Worm (Caenorhabditis elegans) whole organism, L1 larva: ENCODE data around the gene ubxn-3.
A peak's percentile ranks its signal among the peaks of the same experiment; 100 is the strongest.

ENCODE experiments used
- C16A3.4 ChIP-seq: fragments of 150-350 bp; optimal IDR thresholded peaks from 2 replicates; lab custom pipeline; 2014; ENCODE audit warnings: missing biosample characterization, missing genetic modification characterization
- aha-1 ChIP-seq: fragments of 150-350 bp; optimal IDR thresholded peaks from 2 replicates; lab custom pipeline; 2014; ENCODE audit warnings: missing biosample characterization, missing genetic modification characterization
- ama-1 ChIP-seq: fragments of 150-350 bp; optimal IDR thresholded peaks from 2 replicates; lab custom pipeline; 2014
- blmp-1 ChIP-seq: fragments of 150-350 bp; optimal IDR thresholded peaks from 2 replicates; lab custom pipeline; 2014; ENCODE audit warnings: missing biosample characterization, missing genetic modification characterization
- dpl-1 ChIP-seq, 3 experiments: fragments of 150-350 bp in 2 of 3; sonication (generic microtip) in 1 of 3; optimal IDR thresholded peaks; 2 replicates each; lab custom pipeline; 2014 to 2017; ENCODE audit warnings: missing biosample characterization in 3 of 3, missing genetic modification characterization in 3 of 3, missing genetic modification reagents in 3 of 3
- efl-1 ChIP-seq, 4 experiments: fragments of 150-350 bp; optimal IDR thresholded peaks in 3 of 4; peaks in 1 of 4; 1 replicate in 1 of 4; 2 replicates in 3 of 4; lab custom pipeline; 2014; ENCODE audit warnings: missing biosample characterization in 2 of 4, missing genetic modification characterization in 2 of 4, missing genetic modification reagents in 2 of 4
- efl-3 ChIP-seq: fragments of 200-800 bp; sonication (Bioruptor generic); optimal IDR thresholded peaks from 2 replicates; lab custom pipeline; 2018; ENCODE audit warnings: mild to moderate bottlenecking, missing genetic modification characterization, missing compliant biosample characterization
- egl-27 ChIP-seq, 2 experiments: fragments of 150-350 bp in 1 of 2; sonication (generic microtip); optimal IDR thresholded peaks; 3 replicates each; lab custom pipeline; 2017 to 2018; ENCODE audit warnings: missing biosample characterization in 2 of 2, missing genetic modification characterization in 2 of 2, missing genetic modification reagents in 2 of 2
- elt-2 ChIP-seq: sonication (generic microtip); optimal IDR thresholded peaks from 2 replicates; lab custom pipeline; 2016; ENCODE audit warnings: missing genetic modification characterization, mild to moderate bottlenecking, inconsistent platforms, missing compliant biosample characterization, missing genetic modification reagents
- elt-3 ChIP-seq, 6 experiments: fragments of 150-350 bp in 1 of 6; sonication (generic microtip); optimal IDR thresholded peaks; 2 replicates each; lab custom pipeline; 2017 to 2018; ENCODE audit warnings: missing biosample characterization in 6 of 6, missing genetic modification characterization in 6 of 6, inconsistent platforms in 1 of 6
- fkh-8 ChIP-seq: sonication (generic microtip); optimal IDR thresholded peaks from 2 replicates; lab custom pipeline; 2016; ENCODE audit warnings: mild to moderate bottlenecking, missing genetic modification characterization, missing compliant biosample characterization
- fos-1 ChIP-seq: fragments of 150-350 bp; optimal IDR thresholded peaks from 2 replicates; lab custom pipeline; 2014; ENCODE audit warnings: missing biosample characterization, missing genetic modification characterization
- grh-1 ChIP-seq: fragments of 200-800 bp; sonication (Bioruptor generic); IDR thresholded peaks from 2 replicates; pipeline ENCODE4 v1.3.6; 2022; ENCODE audit warnings: missing genetic modification reagents, missing genetic modification characterization, missing compliant biosample characterization
- hpl-2 ChIP-seq: fragments of 150-350 bp; optimal IDR thresholded peaks from 2 replicates; lab custom pipeline; 2014; ENCODE audit warnings: missing biosample characterization, missing genetic modification reagents, missing genetic modification characterization
- irx-1 ChIP-seq: sonication (generic microtip); optimal IDR thresholded peaks from 2 replicates; lab custom pipeline; 2016; ENCODE audit warnings: missing genetic modification characterization, missing compliant biosample characterization
- lin-14 ChIP-seq: fragments of 200-800 bp; sonication (Bioruptor generic); optimal IDR thresholded peaks from 2 replicates; lab custom pipeline; 2018; ENCODE audit warnings: mild to moderate bottlenecking, missing genetic modification characterization, moderate library complexity, missing compliant biosample characterization
- lin-15B ChIP-seq: fragments of 150-350 bp; sonication (generic microtip); optimal IDR thresholded peaks from 3 replicates; lab custom pipeline; 2014; ENCODE audit warnings: missing biosample characterization, missing genetic modification characterization
- nhr-20 ChIP-seq: sonication (generic microtip); optimal IDR thresholded peaks from 2 replicates; lab custom pipeline; 2016; ENCODE audit warnings: mild to moderate bottlenecking, missing genetic modification characterization, missing compliant biosample characterization
- nhr-47 ChIP-seq: sonication (generic microtip); optimal IDR thresholded peaks from 2 replicates; lab custom pipeline; 2016; ENCODE audit warnings: mild to moderate bottlenecking, missing genetic modification characterization, moderate library complexity, missing compliant biosample characterization
- nhr-71 ChIP-seq: sonication (generic microtip); optimal IDR thresholded peaks from 2 replicates; lab custom pipeline; 2016; ENCODE audit warnings: mild to moderate bottlenecking, missing genetic modification characterization, moderate library complexity, missing compliant biosample characterization
- nhr-85 ChIP-seq: sonication (generic microtip); peaks from one replicate; lab custom pipeline; 2016; ENCODE audit warnings: missing genetic modification characterization, inconsistent platforms, missing compliant biosample characterization
- nhr-90 ChIP-seq: sonication (generic microtip); optimal IDR thresholded peaks from 2 replicates; lab custom pipeline; 2016; ENCODE audit warnings: mild to moderate bottlenecking, missing genetic modification characterization, missing compliant biosample characterization; ENCODE audit not compliant: poor library complexity
- rnt-1 ChIP-seq: sonication (generic microtip); optimal IDR thresholded peaks from 2 replicates; lab custom pipeline; 2016; ENCODE audit warnings: mild to moderate bottlenecking, missing genetic modification characterization, moderate library complexity, missing compliant biosample characterization
- sptf-1 ChIP-seq: fragments of 150-350 bp; optimal IDR thresholded peaks from 2 replicates; lab custom pipeline; 2014; ENCODE audit warnings: missing biosample characterization, missing genetic modification characterization
- tbx-2 ChIP-seq: sonication (generic microtip); optimal IDR thresholded peaks from 2 replicates; lab custom pipeline; 2016; ENCODE audit warnings: missing genetic modification characterization, missing compliant biosample characterization
- xbp-1 ChIP-seq: sonication (generic microtip); optimal IDR thresholded peaks from 2 replicates; lab custom pipeline; 2016; ENCODE audit warnings: missing genetic modification characterization, missing compliant biosample characterization
- ztf-11 ChIP-seq, 2 experiments: sonication (generic microtip); optimal IDR thresholded peaks; 2 replicates each; lab custom pipeline; 2016 to 2017; ENCODE audit warnings: missing genetic modification characterization in 2 of 2, missing biosample characterization in 1 of 2, missing compliant biosample characterization in 1 of 2

ubxn-3 gene

DNA sequence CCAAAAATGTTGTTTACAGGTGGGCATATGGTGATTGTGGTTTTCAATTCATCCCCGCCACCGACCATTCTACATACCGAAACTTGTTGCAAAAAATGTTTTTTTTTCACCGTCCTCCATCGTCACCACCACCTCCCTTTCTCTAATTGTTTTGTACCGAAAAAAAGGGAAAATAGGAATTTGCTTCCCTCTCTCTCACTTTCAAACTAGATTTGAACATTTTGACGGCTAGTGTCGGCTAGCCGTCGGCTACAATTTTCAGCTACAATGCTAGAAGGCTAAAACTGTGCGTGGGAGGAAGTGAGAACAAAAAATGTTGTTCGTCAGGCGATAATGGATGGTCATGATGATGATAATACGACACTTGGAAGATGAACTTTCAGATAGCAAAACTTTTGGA is 42.3 kb downstream of the ubxn-3 start:
- TF ChIP-seq blmp-1 (tag; lab: Kevin White, UChicago) = peak; percentile 80
- TF ChIP-seq efl-1 (optimal IDR thresholded peaks at IDR 0.05; lab: Kevin White, UChicago) = no peak
- peak in 1 of 2 experiments; percentile 54 for TF ChIP-seq efl-1 (GFP tag; optimal IDR thresholded peaks at IDR 0.05 in 1 of 2; lab: Kevin White, UChicago)
- no peak for TF ChIP-seq C16A3.4 (tag; lab: Kevin White, UChicago)
- TF ChIP-seq elt-2 (tag; lab: Kevin White, UChicago) = no peak

DNA sequence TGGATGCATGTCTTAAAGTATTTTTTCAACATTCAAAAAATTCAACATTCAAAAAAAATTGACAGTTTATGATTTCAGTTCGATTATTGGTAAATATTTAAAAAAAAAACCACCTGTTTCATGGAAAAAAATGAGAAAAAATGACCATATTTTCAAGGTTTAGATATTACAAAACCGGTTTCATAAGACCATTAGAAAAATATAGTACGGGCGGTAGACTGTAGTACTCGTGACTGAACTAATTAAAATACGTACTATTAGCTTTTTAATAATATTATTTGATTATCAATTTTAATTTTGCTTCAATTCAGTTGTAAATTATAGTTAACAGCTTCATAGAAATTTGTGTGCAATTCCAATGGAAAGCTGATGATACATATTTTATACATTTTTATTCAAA is 43.8 kb downstream of the ubxn-3 start:
- TF ChIP-seq nhr-85 (peak; percentile 69), grh-1 (GFP tag; lab: Robert Waterston, UW) (peak; percentile 62), lin-14 (GFP tag; lab: Kevin White, UChicago) (peak; percentile 41), nhr-20 (tag; lab: Kevin White, UChicago) (peak; percentile 31), aha-1 (tag; lab: Kevin White, UChicago) (no peak), nhr-71 (tag; lab: Kevin White, UChicago) (peak; percentile 11), elt-3 (tag; optimal IDR thresholded peaks at IDR 0.05; lab: Kevin White, UChicago) (peak in 1 of 6 experiments; percentile 8), fos-1 (no peak), dpl-1 (GFP tag; optimal IDR thresholded peaks at IDR 0.05; lab: Kevin White, UChicago) (no peak), nhr-90 (no peak), ama-1 (lab: Kevin White, UChicago) (no peak), egl-27 (tag; optimal IDR thresholded peaks at IDR 0.05; lab: Kevin White, UChicago) (no peak)
- TF ChIP-seq, all 84 proteins: peak for 6

DNA sequence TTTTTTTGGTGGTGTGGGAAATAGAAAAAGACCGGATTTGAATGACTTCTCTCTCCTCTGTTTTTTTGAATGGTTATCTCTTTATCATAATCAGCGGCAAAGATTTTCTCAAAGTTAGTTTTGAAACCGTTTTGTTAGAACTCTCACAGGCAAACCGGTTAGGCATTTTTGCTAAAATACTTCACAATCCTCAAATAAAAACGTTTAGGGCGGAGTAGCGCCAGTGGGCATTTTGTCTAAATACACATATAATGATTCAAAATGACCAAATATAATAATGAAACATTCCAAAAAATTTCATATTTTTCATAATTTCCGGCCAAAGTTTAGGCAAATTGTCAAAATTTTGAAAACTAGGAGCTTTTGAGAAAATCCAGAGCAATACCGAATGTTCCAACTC is 44.6 kb downstream of the ubxn-3 start, which contains the start of gene T01D1.3:
TSS of gene T01D1.3 (minus strand) at position 101 of the 400 bp plus-strand sequence.
- TF ChIP-seq tbx-2 (no peak), blmp-1 (tag; lab: Kevin White, UChicago) (no peak)

DNA sequence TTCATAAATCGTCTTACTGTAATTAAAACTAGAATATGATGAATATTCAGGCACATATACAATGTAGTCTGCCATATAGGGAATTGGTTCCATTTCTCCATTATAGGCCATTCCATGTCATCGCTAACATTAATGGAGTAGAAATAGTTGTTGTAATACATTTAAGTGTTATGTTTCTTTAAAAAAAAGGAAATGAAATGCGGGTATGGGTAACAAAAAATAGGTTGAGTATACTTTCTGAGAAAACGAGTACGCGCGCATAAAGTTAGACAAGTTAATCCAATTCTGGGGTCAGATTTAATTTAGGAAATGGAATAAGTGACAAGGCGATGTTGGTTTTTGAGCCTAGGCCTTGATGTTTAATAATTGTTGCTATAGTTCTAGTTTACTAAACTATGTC is 46.8 kb downstream of the ubxn-3 start, which contains the start of gene T01D1.7:
TSS of gene T01D1.7 (minus strand) at position 101 of the 400 bp plus-strand sequence.
- no peak for TF ChIP-seq ztf-11 (tag; optimal IDR thresholded peaks at IDR 0.05; lab: Kevin White, UChicago)
- no peak for TF ChIP-seq tbx-2
- no peak for TF ChIP-seq hpl-2 (GFP tag; lab: Kevin White, UChicago)
- TF ChIP-seq irx-1 (tag; lab: Kevin White, UChicago) = peak; percentile 3
- TF ChIP-seq elt-2 (tag; lab: Kevin White, UChicago) = no peak
- no peak for TF ChIP-seq rnt-1 (tag; lab: Kevin White, UChicago)
- peak; percentile 16 for TF ChIP-seq nhr-47 (tag; lab: Kevin White, UChicago)
- TF ChIP-seq efl-3 (GFP tag; lab: Kevin White, UChicago) = no peak
- no peak for TF ChIP-seq lin-15B (tag; lab: Kevin White, UChicago)
- peak; percentile 15 for TF ChIP-seq fkh-8 (tag; lab: Kevin White, UChicago)
- TF ChIP-seq xbp-1 = no peak
- peak; percentile 40 for TF ChIP-seq nhr-71 (tag; lab: Kevin White, UChicago)
- TF ChIP-seq sptf-1 (tag; lab: Kevin White, UChicago) = no peak
